Worm (Caenorhabditis elegans) whole organism, young adult: ENCODE data around the gene gem-1.

ENCODE experiments used
- C06A6.2 ChIP-seq: fragments of 200-800 bp; sonication (Bioruptor generic); conservative IDR thresholded peaks from 2 replicates; pipeline ENCODE4 v1.3.6; 2022; ENCODE audit warnings: missing genetic modification characterization, missing compliant biosample characterization
- F22D6.2 ChIP-seq: sonication (generic microtip); optimal IDR thresholded peaks from 2 replicates; lab custom pipeline; 2016; ENCODE audit warnings: mild to moderate bottlenecking, missing genetic modification characterization, missing compliant biosample characterization
- F23B12.7 ChIP-seq: sonication (generic microtip); optimal IDR thresholded peaks from 2 replicates; lab custom pipeline; 2017; ENCODE audit warnings: missing genetic modification characterization, mild to moderate bottlenecking, missing compliant biosample characterization, antibody characterized with exemption, moderate library complexity; ENCODE audit not compliant: insufficient read depth
- F33H1.4 ChIP-seq: fragments of 200-800 bp; sonication (Bioruptor generic); IDR thresholded peaks from 2 replicates; pipeline ENCODE4 v1.3.6; 2022; ENCODE audit warnings: missing genetic modification reagents, missing genetic modification characterization, missing compliant biosample characterization
- F49E8.2 ChIP-seq: sonication (generic microtip); optimal IDR thresholded peaks from 3 replicates; lab custom pipeline; 2017; ENCODE audit warnings: missing genetic modification characterization, mild to moderate bottlenecking, missing compliant biosample characterization, antibody characterized with exemption, moderate library complexity; ENCODE audit not compliant: insufficient read depth
- F55B11.4 ChIP-seq: sonication (generic microtip); optimal IDR thresholded peaks from 2 replicates; lab custom pipeline; 2016; ENCODE audit warnings: missing compliant biosample characterization, missing genetic modification characterization, borderline replicate concordance; ENCODE audit not compliant: insufficient read depth
- K11D2.4 ChIP-seq: fragments of 200-800 bp; sonication (Bioruptor generic); IDR thresholded peaks from 2 replicates; pipeline ENCODE4 v1.3.6; 2022; ENCODE audit warnings: missing genetic modification reagents, missing genetic modification characterization, missing compliant biosample characterization
- K12H6.12 ChIP-seq: fragments of 200-800 bp; sonication (Bioruptor generic); optimal IDR thresholded peaks from 2 replicates; lab custom pipeline; 2018; ENCODE audit warnings: mild to moderate bottlenecking, missing genetic modification characterization, missing compliant biosample characterization
- T07F8.4 ChIP-seq: sonication (generic microtip); optimal IDR thresholded peaks from 2 replicates; lab custom pipeline; 2016; ENCODE audit warnings: mild to moderate bottlenecking, missing genetic modification characterization, moderate library complexity, missing compliant biosample characterization
- T26A5.8 ChIP-seq: sonication (generic microtip); optimal IDR thresholded peaks from 2 replicates; lab custom pipeline; 2016; ENCODE audit warnings: missing genetic modification characterization, missing compliant biosample characterization
- Y56A3A.18 ChIP-seq: fragments of 200-800 bp; sonication (Bioruptor generic); IDR thresholded peaks from 2 replicates; pipeline ENCODE4 v1.3.6; 2022; ENCODE audit warnings: missing genetic modification reagents, missing genetic modification characterization, missing compliant biosample characterization
- Y67H2A.10 ChIP-seq: fragments of 200-800 bp; sonication (Bioruptor generic); conservative IDR thresholded peaks from 2 replicates; pipeline ENCODE4 v1.3.6; 2022; ENCODE audit warnings: missing genetic modification reagents, missing genetic modification characterization, missing compliant biosample characterization
- Y79H2A.3 ChIP-seq: fragments of 200-800 bp; sonication (Bioruptor generic); conservative IDR thresholded peaks from 2 replicates; pipeline ENCODE4 v1.3.6; 2022; ENCODE audit warnings: missing genetic modification reagents, missing genetic modification characterization, missing compliant biosample characterization
- Y95B8A.8 ChIP-seq: fragments of 200-800 bp; sonication (Bioruptor generic); IDR thresholded peaks from 2 replicates; pipeline ENCODE4 v1.3.6; 2022; ENCODE audit warnings: missing genetic modification reagents, missing genetic modification characterization, missing compliant biosample characterization
- ZK185.1 ChIP-seq: sonication (generic microtip); optimal IDR thresholded peaks from 2 replicates; lab custom pipeline; 2016; ENCODE audit warnings: mild to moderate bottlenecking, missing genetic modification characterization, missing compliant biosample characterization; ENCODE audit not compliant: poor library complexity, severe bottlenecking
- aptf-3 ChIP-seq: fragments of 200-800 bp; sonication (Bioruptor generic); IDR thresholded peaks from 2 replicates; pipeline ENCODE4 v1.3.6; 2022; ENCODE audit warnings: missing genetic modification characterization, missing compliant biosample characterization
- attf-6 ChIP-seq: fragments of 200-800 bp; sonication (Bioruptor generic); IDR thresholded peaks from 2 replicates; pipeline ENCODE4 v1.3.6; 2022; ENCODE audit warnings: missing genetic modification reagents, missing genetic modification characterization, missing compliant biosample characterization
- bed-1 ChIP-seq: fragments of 200-800 bp; sonication (Bioruptor generic); IDR thresholded peaks from 2 replicates; pipeline ENCODE4 v1.3.6; 2022; ENCODE audit warnings: missing genetic modification reagents, missing genetic modification characterization, missing compliant biosample characterization
- bed-2 ChIP-seq: fragments of 200-800 bp; sonication (Bioruptor generic); IDR thresholded peaks from 2 replicates; pipeline ENCODE4 v1.3.6; 2022; ENCODE audit warnings: missing genetic modification reagents, missing genetic modification characterization, missing compliant biosample characterization
- cebp-1 ChIP-seq, 2 experiments: fragments of 200-800 bp in 1 of 2; sonication (Bioruptor generic) in 1 of 2; sonication (generic microtip) in 1 of 2; IDR thresholded peaks in 1 of 2; optimal IDR thresholded peaks in 1 of 2; 2 replicates each; pipeline versions ENCODE4 v1.3.6 to Lab custom; 2017 to 2022; ENCODE audit warnings: missing compliant biosample characterization in 2 of 2, missing genetic modification characterization in 2 of 2, mild to moderate bottlenecking in 1 of 2, missing genetic modification reagents in 1 of 2, moderate library complexity in 1 of 2
- ceh-40 ChIP-seq: fragments of 200-800 bp; sonication (Bioruptor generic); IDR thresholded peaks from 2 replicates; pipeline ENCODE4 v1.3.6; 2022; ENCODE audit warnings: missing genetic modification characterization, missing compliant biosample characterization
- ceh-91 ChIP-seq: fragments of 200-800 bp; sonication (Bioruptor generic); IDR thresholded peaks from 2 replicates; pipeline ENCODE4 v1.3.6; 2022; ENCODE audit warnings: missing genetic modification reagents, missing genetic modification characterization, missing compliant biosample characterization
- dox-1 ChIP-seq: fragments of 200-800 bp; sonication (Bioruptor generic); IDR thresholded peaks from 2 replicates; pipeline ENCODE4 v1.3.6; 2022; ENCODE audit warnings: missing genetic modification reagents, missing genetic modification characterization, missing compliant biosample characterization
- dpff-1 ChIP-seq: sonication (generic microtip); optimal IDR thresholded peaks from 2 replicates; lab custom pipeline; 2017; ENCODE audit warnings: mild to moderate bottlenecking, missing genetic modification characterization, missing compliant biosample characterization
- efl-1 ChIP-seq: fragments of 150-350 bp; optimal IDR thresholded peaks from 2 replicates; lab custom pipeline; 2014; ENCODE audit warnings: missing biosample characterization, missing genetic modification reagents, missing genetic modification characterization
- ekl-4 ChIP-seq: fragments of 200-800 bp; sonication (Bioruptor generic); IDR thresholded peaks from 2 replicates; pipeline ENCODE4 v1.3.6; 2022; ENCODE audit warnings: missing genetic modification reagents, missing genetic modification characterization, missing compliant biosample characterization
- ets-4 ChIP-seq: fragments of 200-800 bp; sonication (Bioruptor generic); optimal IDR thresholded peaks from 2 replicates; lab custom pipeline; 2018; ENCODE audit warnings: mild to moderate bottlenecking, missing genetic modification characterization, missing compliant biosample characterization
- gei-17 ChIP-seq: fragments of 200-800 bp; sonication (Bioruptor generic); optimal IDR thresholded peaks from 2 replicates; lab custom pipeline; 2018; ENCODE audit warnings: mild to moderate bottlenecking, missing genetic modification characterization, missing compliant biosample characterization
- hsf-1 ChIP-seq: fragments of 200-800 bp; sonication (Bioruptor generic); IDR thresholded peaks from 2 replicates; pipeline ENCODE4 v1.3.6; 2022; ENCODE audit warnings: missing genetic modification reagents, missing genetic modification characterization, missing compliant biosample characterization
- lin-40 ChIP-seq: sonication (generic microtip); optimal IDR thresholded peaks from 2 replicates; lab custom pipeline; 2016; ENCODE audit warnings: missing genetic modification characterization, mild to moderate bottlenecking, missing compliant biosample characterization, missing genotype, missing genetic modification reagents
- lin-54 ChIP-seq: fragments of 200-800 bp; sonication (Bioruptor generic); optimal IDR thresholded peaks from 2 replicates; lab custom pipeline; 2018; ENCODE audit warnings: mild to moderate bottlenecking, missing genetic modification characterization, missing compliant biosample characterization
- lsy-27 ChIP-seq: sonication (generic microtip); optimal IDR thresholded peaks from 2 replicates; lab custom pipeline; 2017; ENCODE audit warnings: missing genetic modification characterization, mild to moderate bottlenecking, missing compliant biosample characterization, antibody characterized with exemption, missing genotype, borderline replicate concordance; ENCODE audit not compliant: insufficient read depth
- madf-10 ChIP-seq: sonication (generic microtip); optimal IDR thresholded peaks from 2 replicates; lab custom pipeline; 2016; ENCODE audit warnings: mild to moderate bottlenecking, missing genetic modification characterization, missing compliant biosample characterization
- mcd-1 ChIP-seq: fragments of 200-800 bp; sonication (Bioruptor generic); IDR thresholded peaks from 2 replicates; pipeline ENCODE4 v1.3.6; 2022; ENCODE audit warnings: missing genetic modification reagents, missing genetic modification characterization, missing compliant biosample characterization
- mel-28 ChIP-seq: sonication (generic microtip); optimal IDR thresholded peaks from 2 replicates; lab custom pipeline; 2016; ENCODE audit warnings: borderline replicate concordance, mild to moderate bottlenecking, missing genetic modification characterization, missing compliant biosample characterization
- mes-4 ChIP-seq: sonication (generic microtip); optimal IDR thresholded peaks from 2 replicates; lab custom pipeline; 2016; ENCODE audit warnings: missing genotype, missing genetic modification characterization, missing compliant biosample characterization
- nfya-2 ChIP-seq: fragments of 200-800 bp; sonication (Bioruptor generic); IDR thresholded peaks from 2 replicates; pipeline ENCODE4 v1.3.6; 2022; ENCODE audit warnings: missing genetic modification reagents, missing genetic modification characterization, missing compliant biosample characterization
- nhr-27 ChIP-seq: fragments of 200-800 bp; sonication (Bioruptor generic); optimal IDR thresholded peaks from 2 replicates; lab custom pipeline; 2018; ENCODE audit warnings: mild to moderate bottlenecking, missing genetic modification characterization, moderate library complexity, missing compliant biosample characterization
- sdz-38 ChIP-seq: sonication (generic microtip); optimal IDR thresholded peaks from 2 replicates; lab custom pipeline; 2016; ENCODE audit warnings: missing genotype, missing genetic modification characterization, missing compliant biosample characterization
- sea-2 ChIP-seq: fragments of 200-800 bp; sonication (Bioruptor generic); IDR thresholded peaks from 2 replicates; pipeline ENCODE4 v1.3.6; 2022; ENCODE audit warnings: missing genetic modification characterization, missing compliant biosample characterization
- snpc-3.4 ChIP-seq: sonication (generic microtip); optimal IDR thresholded peaks from 2 replicates; lab custom pipeline; 2017; ENCODE audit warnings: missing genetic modification characterization, mild to moderate bottlenecking, missing compliant biosample characterization, antibody characterized with exemption, moderate library complexity, missing genotype, missing genetic modification reagents
- tbp1 ChIP-seq: fragments of 200-800 bp; sonication (Bioruptor generic); optimal IDR thresholded peaks from 2 replicates; lab custom pipeline; 2018; ENCODE audit warnings: mild to moderate bottlenecking, missing genetic modification characterization, missing compliant biosample characterization
- tbx-9 ChIP-seq: sonication (generic microtip); optimal IDR thresholded peaks from 2 replicates; lab custom pipeline; 2016; ENCODE audit warnings: borderline replicate concordance, missing genetic modification characterization, inconsistent platforms, missing compliant biosample characterization
- unc-62 ChIP-seq: fragments of 150-350 bp; optimal IDR thresholded peaks from 2 replicates; lab custom pipeline; 2014; ENCODE audit warnings: missing biosample characterization, missing genetic modification reagents, missing genetic modification characterization
- xnd-1 ChIP-seq: sonication (generic microtip); optimal IDR thresholded peaks from 2 replicates; lab custom pipeline; 2016; ENCODE audit warnings: missing genotype, missing genetic modification reagents, missing genetic modification characterization, missing compliant biosample characterization
- zfh-2 ChIP-seq: fragments of 200-800 bp; sonication (Bioruptor generic); conservative IDR thresholded peaks from 2 replicates; pipeline ENCODE4 v1.3.6; 2022; ENCODE audit warnings: missing genetic modification reagents, missing genetic modification characterization, missing compliant biosample characterization
- ztf-22 ChIP-seq: fragments of 200-800 bp; sonication (Bioruptor generic); optimal IDR thresholded peaks from 2 replicates; lab custom pipeline; 2018; ENCODE audit warnings: mild to moderate bottlenecking, missing genetic modification characterization, moderate library complexity, missing compliant biosample characterization
- ztf-28 ChIP-seq: fragments of 200-800 bp; sonication (Bioruptor generic); IDR thresholded peaks from 2 replicates; pipeline ENCODE4 v1.3.6; 2022; ENCODE audit warnings: missing genetic modification reagents, missing genetic modification characterization, missing compliant biosample characterization

Gene gem-1

ce11 chrX:13419884-13420339 lies 43.1 kb upstream of the gem-1 start, which contains the start of gene C29F7.3 (continued):
- TF ChIP-seq cebp-1 (GFP tag; IDR thresholded peaks at IDR 0.05; lab: Robert Waterston, UW) (no peak), cebp-1 (tag; optimal IDR thresholded peaks at IDR 0.05; lab: Kevin White, UChicago) (no peak), ztf-22 (peak; percentile 79), tbx-9 (tag; lab: Kevin White, UChicago) (no peak), T26A5.8 (tag; lab: Kevin White, UChicago) (no peak), ZK185.1 (tag; lab: Kevin White, UChicago) (peak; percentile 20), F22D6.2 (tag; lab: Kevin White, UChicago) (no peak), ekl-4 (GFP tag; lab: Robert Waterston, UW) (no peak), Y79H2A.3 (GFP tag; lab: Robert Waterston, UW) (no peak), ceh-91 (GFP tag; lab: Robert Waterston, UW) (no peak), C06A6.2 (GFP tag; lab: Robert Waterston, UW) (no peak), efl-1 (GFP tag; lab: Kevin White, UChicago) (no peak), hsf-1 (GFP tag; lab: Robert Waterston, UW) (no peak), T07F8.4 (no peak), dpff-1 (tag; lab: Kevin White, UChicago) (no peak), F55B11.4 (tag; lab: Kevin White, UChicago) (no peak), dox-1 (GFP tag; lab: Robert Waterston, UW) (peak; percentile 58; the same call in 1 of the 2 replicates), mes-4 (tag; lab: Kevin White, UChicago) (no peak), Y56A3A.18 (no peak), F33H1.4 (GFP tag; lab: Robert Waterston, UW) (no peak), K11D2.4 (GFP tag; lab: Robert Waterston, UW) (no peak), lin-40 (peak; percentile 78), tbp1 (GFP tag; lab: Kevin White, UChicago) (peak; percentile 7), nfya-2 (GFP tag; lab: Robert Waterston, UW) (no peak), nhr-27 (tag; lab: Kevin White, UChicago) (no peak), gei-17 (GFP tag; lab: Kevin White, UChicago) (no peak), lsy-27 (tag; lab: Kevin White, UChicago) (no peak), mel-28 (tag; lab: Kevin White, UChicago) (no peak), sea-2 (GFP tag; lab: Robert Waterston, UW) (no peak), madf-10 (peak; percentile 49), sdz-38 (no peak), K12H6.12 (no peak), zfh-2 (GFP tag; lab: Robert Waterston, UW) (no peak), attf-6 (GFP tag; lab: Robert Waterston, UW) (no peak), bed-2 (no peak), F23B12.7 (tag; lab: Kevin White, UChicago) (peak; percentile 15), Y95B8A.8 (GFP tag; lab: Robert Waterston, UW) (no peak), lin-54 (GFP tag; lab: Kevin White, UChicago) (no peak), ceh-40 (GFP tag; lab: Robert Waterston, UW) (no peak), xnd-1 (no peak), bed-1 (GFP tag; lab: Robert Waterston, UW) (no peak), F49E8.2 (tag; lab: Kevin White, UChicago) (no peak), aptf-3 (GFP tag; lab: Robert Waterston, UW) (no peak), snpc-3.4 (no peak), ztf-28 (no peak), mcd-1 (GFP tag; lab: Robert Waterston, UW) (no peak), ets-4 (GFP tag; lab: Kevin White, UChicago) (peak; percentile 54), unc-62 (GFP tag; lab: Kevin White, UChicago) (peak; percentile 46), Y67H2A.10 (no peak)
